Fruit fly (Drosophila melanogaster): ENCODE measurements around the gene Las.

The Las gene

dm6 chr3L:20447957-20448356 lies 15.8 kb upstream of the Las start (continued):
- TF ChIP-seq CG10147 (GFP tag; optimal IDR thresholded peaks at IDR 0.05), result peak; percentile 62
- no peak for TF ChIP-seq CG6791 (GFP tag; IDR thresholded peaks at IDR 0.05; ENCODE audit: partially characterized antibody)
- TF ChIP-seq Scr (GFP tag; IDR thresholded peaks at IDR 0.05; ENCODE audit: partially characterized antibody), result no peak
- TF ChIP-seq CG8944 (GFP tag; optimal IDR thresholded peaks at IDR 0.05), result no peak
- TF ChIP-seq Pdp1 (GFP tag; optimal IDR thresholded peaks at IDR 0.05), result no peak
- peak; percentile 9 for TF ChIP-seq D19B (GFP tag; optimal IDR thresholded peaks at IDR 0.05)
- no peak for TF ChIP-seq nau (GFP tag; optimal IDR thresholded peaks at IDR 0.05)
- TF ChIP-seq CG12659 (GFP tag; optimal IDR thresholded peaks at IDR 0.05), result peak; percentile 23
- no peak for TF ChIP-seq ato (GFP tag; IDR thresholded peaks at IDR 0.05; ENCODE audit: partially characterized antibody)
- TF ChIP-seq Ada2b (GFP tag; IDR thresholded peaks at IDR 0.05), result no peak
- TF ChIP-seq zfh1 (GFP tag; IDR thresholded peaks at IDR 0.05), result no peak
- peak; percentile 54 for TF ChIP-seq unpg (GFP tag; optimal IDR thresholded peaks at IDR 0.05)
- no peak for TF ChIP-seq Bgb (GFP tag; IDR thresholded peaks at IDR 0.05; ENCODE audit: partially characterized antibody)
- no peak for TF ChIP-seq org-1 (GFP tag; optimal IDR thresholded peaks at IDR 0.05)
- no peak for TF ChIP-seq E2f2 (GFP tag; IDR thresholded peaks at IDR 0.05)
- no peak for TF ChIP-seq ab (GFP tag; optimal IDR thresholded peaks at IDR 0.05)
- TF ChIP-seq CG15269 (tag; optimal IDR thresholded peaks at IDR 0.05), result peak; percentile 24
- TF ChIP-seq gcm (GFP tag; optimal IDR thresholded peaks at IDR 0.05), result peak; percentile 55
- TF ChIP-seq otp (GFP tag; IDR thresholded peaks at IDR 0.05), result 0 out of 3 replicates have a peak, but pooled peaks have one; percentile 8
- TF ChIP-seq mam (GFP tag; optimal IDR thresholded peaks at IDR 0.05), result no peak
- TF ChIP-seq Dip3 (GFP tag; optimal IDR thresholded peaks at IDR 0.05), result no peak
- TF ChIP-seq BtbVII (GFP tag; optimal IDR thresholded peaks at IDR 0.05), result peak; percentile 82
- TF ChIP-seq pfk (GFP tag; optimal IDR thresholded peaks at IDR 0.05), result no peak
- TF ChIP-seq chn (GFP tag; optimal IDR thresholded peaks at IDR 0.05), result no peak
- peak; percentile 36 for TF ChIP-seq scrt (GFP tag; optimal IDR thresholded peaks at IDR 0.05)
- TF ChIP-seq Bdp1 (GFP tag; optimal IDR thresholded peaks at IDR 0.05), result no peak
- TF ChIP-seq Mrtf (GFP tag; IDR thresholded peaks at IDR 0.05), result no peak
- TF ChIP-seq h (optimal IDR thresholded peaks at IDR 0.05), result no peak
- TF ChIP-seq CG4328 (GFP tag; optimal IDR thresholded peaks at IDR 0.05), result peak; percentile 6
- no peak for TF ChIP-seq CG34422 (GFP tag; IDR thresholded peaks at IDR 0.05)
- peak; percentile 66 for TF ChIP-seq CG1233 (GFP tag; optimal IDR thresholded peaks at IDR 0.05)
- TF ChIP-seq Dip2 (GFP tag; IDR thresholded peaks at IDR 0.05), result no peak
- TF ChIP-seq PHDP (tag; optimal IDR thresholded peaks at IDR 0.05), result peak; percentile 69
- no peak for TF ChIP-seq CG4404 (GFP tag; IDR thresholded peaks at IDR 0.05)
- TF ChIP-seq MESR4 (GFP tag; optimal IDR thresholded peaks at IDR 0.05), result no peak
- no peak for TF ChIP-seq kay (GFP tag; optimal IDR thresholded peaks at IDR 0.05)
- TF ChIP-seq tll (GFP tag; optimal IDR thresholded peaks at IDR 0.05), result no peak
- TF ChIP-seq CG31224 (GFP tag; IDR thresholded peaks at IDR 0.05), result no peak
- no peak for TF ChIP-seq sug (tag; optimal IDR thresholded peaks at IDR 0.05)
- TF ChIP-seq Xrp1 (GFP tag; IDR thresholded peaks at IDR 0.05), result peak; percentile 20; the same call in 1 of the 2 replicates
- peak; percentile 74 for TF ChIP-seq CG6854 (GFP tag; optimal IDR thresholded peaks at IDR 0.05)
- peak; percentile 21 for TF ChIP-seq nerfin-1 (tag; optimal IDR thresholded peaks at IDR 0.05)
- TF ChIP-seq run (tag; optimal IDR thresholded peaks at IDR 0.05), result no peak
- no peak for TF ChIP-seq ara (GFP tag; IDR thresholded peaks at IDR 0.05)
- no peak for TF ChIP-seq Hr78 (GFP tag; optimal IDR thresholded peaks at IDR 0.05)
- peak; percentile 69 for TF ChIP-seq Vsx1 (GFP tag; optimal IDR thresholded peaks at IDR 0.05)
- no peak for TF ChIP-seq CG6689 (GFP tag; IDR thresholded peaks at IDR 0.05)
- peak; percentile 20 for TF ChIP-seq CG6683 (GFP tag; optimal IDR thresholded peaks at IDR 0.05)
- TF ChIP-seq slou (GFP tag; optimal IDR thresholded peaks at IDR 0.05), result no peak
- TF ChIP-seq stc (GFP tag; IDR thresholded peaks at IDR 0.05), result no peak
- TF ChIP-seq CG6813 (GFP tag; optimal IDR thresholded peaks at IDR 0.05), result peak; percentile 83

Measured in whole organism, embryonic.